Fruit fly (Drosophila melanogaster) whole organism, adult: ENCODE results near the gene CG3473.

ENCODE experiments used
- CG14711 ChIP-seq: fragments of 200-800 bp; sonication (Bioruptor generic); optimal IDR thresholded peaks from 2 replicates; lab custom pipeline; 2018; ENCODE audit warnings: missing biosample characterization, mild to moderate bottlenecking, missing genetic modification characterization, moderate library complexity
- kay ChIP-seq: fragments of 200-800 bp; sonication (Bioruptor generic); peaks from one replicate; lab custom pipeline; 2016; ENCODE audit warnings: missing biosample characterization, missing genetic modification characterization, borderline replicate concordance

dm6 chr2L:14569301-14569700, 5.8 kb upstream of the CG3473 start:
- TF ChIP-seq CG14711 (no peak), kay (GFP tag; lab: Kevin White, UChicago) (no peak)
